Worm (Caenorhabditis elegans) whole organism, young adult: Measurements from ENCODE around the gene lron-1.

Experiments
- B0336.3 ChIP-seq: fragments of 200-800 bp; sonication (Bioruptor generic); IDR thresholded peaks from 2 replicates; pipeline ENCODE4 v1.3.6; 2022; ENCODE audit warnings: missing genetic modification characterization, missing compliant biosample characterization
- D2030.7 ChIP-seq: fragments of 200-800 bp; sonication (Bioruptor generic); IDR thresholded peaks from 2 replicates; pipeline ENCODE4 v1.3.6; 2022; ENCODE audit warnings: missing genetic modification reagents, missing genetic modification characterization, missing compliant biosample characterization
- F37B4.10 ChIP-seq: fragments of 200-800 bp; sonication (Bioruptor generic); IDR thresholded peaks from 2 replicates; pipeline ENCODE4 v1.3.6; 2022; ENCODE audit warnings: missing genetic modification characterization, missing compliant biosample characterization
- F52B5.7 ChIP-seq: sonication (generic microtip); optimal IDR thresholded peaks from 2 replicates; lab custom pipeline; 2016; ENCODE audit warnings: mild to moderate bottlenecking, missing genetic modification characterization, missing compliant biosample characterization
- F57A8.1 ChIP-seq: fragments of 200-800 bp; sonication (Bioruptor generic); optimal IDR thresholded peaks from 2 replicates; lab custom pipeline; 2018; ENCODE audit warnings: mild to moderate bottlenecking, missing genetic modification characterization, moderate library complexity, missing compliant biosample characterization
- T26A5.8 ChIP-seq: sonication (generic microtip); optimal IDR thresholded peaks from 2 replicates; lab custom pipeline; 2016; ENCODE audit warnings: missing genetic modification characterization, missing compliant biosample characterization
- Y53F4B.3 ChIP-seq: fragments of 200-800 bp; sonication (Bioruptor generic); IDR thresholded peaks from 2 replicates; pipeline ENCODE4 v1.3.6; 2022; ENCODE audit warnings: missing genetic modification reagents, missing genetic modification characterization, missing compliant biosample characterization
- Y67H2A.10 ChIP-seq: fragments of 200-800 bp; sonication (Bioruptor generic); conservative IDR thresholded peaks from 2 replicates; pipeline ENCODE4 v1.3.6; 2022; ENCODE audit warnings: missing genetic modification reagents, missing genetic modification characterization, missing compliant biosample characterization
- Y79H2A.3 ChIP-seq: fragments of 200-800 bp; sonication (Bioruptor generic); conservative IDR thresholded peaks from 2 replicates; pipeline ENCODE4 v1.3.6; 2022; ENCODE audit warnings: missing genetic modification reagents, missing genetic modification characterization, missing compliant biosample characterization
- atf-7 ChIP-seq: sonication (generic microtip); optimal IDR thresholded peaks from 2 replicates; lab custom pipeline; 2017; ENCODE audit warnings: mild to moderate bottlenecking, missing genetic modification characterization, missing compliant biosample characterization
- attf-6 ChIP-seq: fragments of 200-800 bp; sonication (Bioruptor generic); IDR thresholded peaks from 2 replicates; pipeline ENCODE4 v1.3.6; 2022; ENCODE audit warnings: missing genetic modification reagents, missing genetic modification characterization, missing compliant biosample characterization
- bed-1 ChIP-seq: fragments of 200-800 bp; sonication (Bioruptor generic); IDR thresholded peaks from 2 replicates; pipeline ENCODE4 v1.3.6; 2022; ENCODE audit warnings: missing genetic modification reagents, missing genetic modification characterization, missing compliant biosample characterization
- bed-2 ChIP-seq: fragments of 200-800 bp; sonication (Bioruptor generic); IDR thresholded peaks from 2 replicates; pipeline ENCODE4 v1.3.6; 2022; ENCODE audit warnings: missing genetic modification reagents, missing genetic modification characterization, missing compliant biosample characterization
- ceh-79 ChIP-seq: sonication (generic microtip); optimal IDR thresholded peaks from 2 replicates; lab custom pipeline; 2017; ENCODE audit warnings: mild to moderate bottlenecking, missing genetic modification characterization, missing compliant biosample characterization
- egl-18 ChIP-seq: fragments of 200-800 bp; sonication (Bioruptor generic); IDR thresholded peaks from 2 replicates; pipeline ENCODE4 v1.3.6; 2022; ENCODE audit warnings: missing genetic modification reagents, missing genetic modification characterization, missing compliant biosample characterization
- egrh-3 ChIP-seq: fragments of 200-800 bp; sonication (Bioruptor generic); IDR thresholded peaks from 2 replicates; pipeline ENCODE4 v1.3.6; 2022; ENCODE audit warnings: missing genetic modification reagents, missing genetic modification characterization, missing compliant biosample characterization
- ets-4 ChIP-seq: fragments of 200-800 bp; sonication (Bioruptor generic); optimal IDR thresholded peaks from 2 replicates; lab custom pipeline; 2018; ENCODE audit warnings: mild to moderate bottlenecking, missing genetic modification characterization, missing compliant biosample characterization
- hmg-1.2 ChIP-seq: fragments of 200-800 bp; sonication (Bioruptor generic); IDR thresholded peaks from 2 replicates; pipeline ENCODE4 v1.3.6; 2022; ENCODE audit warnings: missing genetic modification reagents, missing genetic modification characterization, missing compliant biosample characterization
- hrde-1 ChIP-seq: sonication (generic microtip); optimal IDR thresholded peaks from 2 replicates; lab custom pipeline; 2016; ENCODE audit warnings: missing genetic modification characterization, mild to moderate bottlenecking, missing compliant biosample characterization, moderate library complexity, missing genotype, missing genetic modification reagents, borderline replicate concordance
- lag-1 ChIP-seq: fragments of 200-800 bp; sonication (Bioruptor generic); IDR thresholded peaks from 2 replicates; pipeline ENCODE4 v1.3.6; 2022; ENCODE audit warnings: missing genetic modification reagents, missing genetic modification characterization, missing compliant biosample characterization
- lin-40 ChIP-seq: sonication (generic microtip); optimal IDR thresholded peaks from 2 replicates; lab custom pipeline; 2016; ENCODE audit warnings: missing genetic modification characterization, mild to moderate bottlenecking, missing compliant biosample characterization, missing genotype, missing genetic modification reagents
- nfya-2 ChIP-seq: fragments of 200-800 bp; sonication (Bioruptor generic); IDR thresholded peaks from 2 replicates; pipeline ENCODE4 v1.3.6; 2022; ENCODE audit warnings: missing genetic modification reagents, missing genetic modification characterization, missing compliant biosample characterization
- pbrm-1 ChIP-seq: fragments of 200-800 bp; sonication (Bioruptor generic); IDR thresholded peaks from 2 replicates; pipeline ENCODE4 v1.3.6; 2022; ENCODE audit warnings: missing genetic modification reagents, missing genetic modification characterization, missing compliant biosample characterization
- pha-4 ChIP-seq: fragments of 150-350 bp; sonication (generic microtip); optimal IDR thresholded peaks from 2 replicates; lab custom pipeline; 2014; ENCODE audit warnings: missing biosample characterization, missing genetic modification reagents, missing genetic modification characterization
- sea-2 ChIP-seq: fragments of 200-800 bp; sonication (Bioruptor generic); IDR thresholded peaks from 2 replicates; pipeline ENCODE4 v1.3.6; 2022; ENCODE audit warnings: missing genetic modification characterization, missing compliant biosample characterization
- sptf-2 ChIP-seq: fragments of 200-800 bp; sonication (Bioruptor generic); optimal IDR thresholded peaks from 2 replicates; lab custom pipeline; 2018; ENCODE audit warnings: mild to moderate bottlenecking, missing genetic modification characterization, missing compliant biosample characterization
- tlf-1 ChIP-seq: fragments of 200-800 bp; sonication (Bioruptor generic); optimal IDR thresholded peaks from 2 replicates; lab custom pipeline; 2018; ENCODE audit warnings: mild to moderate bottlenecking, missing genetic modification characterization, missing compliant biosample characterization
- unc-62 ChIP-seq: fragments of 150-350 bp; optimal IDR thresholded peaks from 2 replicates; lab custom pipeline; 2014; ENCODE audit warnings: missing biosample characterization, missing genetic modification reagents, missing genetic modification characterization
- zfh-2 ChIP-seq: fragments of 200-800 bp; sonication (Bioruptor generic); conservative IDR thresholded peaks from 2 replicates; pipeline ENCODE4 v1.3.6; 2022; ENCODE audit warnings: missing genetic modification reagents, missing genetic modification characterization, missing compliant biosample characterization
- ztf-25 ChIP-seq: fragments of 200-800 bp; sonication (Bioruptor generic); IDR thresholded peaks from 2 replicates; pipeline ENCODE4 v1.3.6; 2022; ENCODE audit warnings: missing genetic modification reagents, missing genetic modification characterization, missing compliant biosample characterization
- ztf-6 ChIP-seq: fragments of 200-800 bp; sonication (Bioruptor generic); IDR thresholded peaks from 2 replicates; pipeline ENCODE4 v1.3.6; 2022; ENCODE audit warnings: missing genetic modification reagents, missing genetic modification characterization, missing compliant biosample characterization

Gene lron-1

ce11 chrX:14568258-14568763 is 4.2 kb upstream of the lron-1 start:
- no peak for TF ChIP-seq Y79H2A.3
- TF ChIP-seq hmg-1.2 (GFP tag; lab: Robert Waterston, UW): no peak
- TF ChIP-seq T26A5.8 (tag; lab: Kevin White, UChicago): no peak

ce11 chrX:14571277-14571676 is 1.2 kb upstream of the lron-1 start:
- no peak for TF ChIP-seq Y67H2A.10 (GFP tag; lab: Robert Waterston, UW)
- TF ChIP-seq F57A8.1 (GFP tag; lab: Kevin White, UChicago): no peak
- no peak for TF ChIP-seq ceh-79 (tag; lab: Kevin White, UChicago)
- TF ChIP-seq egl-18 (GFP tag; lab: Robert Waterston, UW): no peak
- no peak for TF ChIP-seq nfya-2 (GFP tag; lab: Robert Waterston, UW)

- TF ChIP-seq unc-62 (peak; percentile 70), sptf-2 (no peak)
- TF ChIP-seq, all 124 proteins: peak for 1
Observed at ce11 chrX:14575920-14576319, 3.4 kb downstream of the lron-1 start.

ce11 chrX:14577579-14578127 is 5.1 kb downstream of the lron-1 start, which contains the start of gene let-4:
Gene let-4 (plus strand): TSS chrX:14577935.
- peak; percentile 55; the same call in 1 of the 2 replicates for TF ChIP-seq egrh-3 (GFP tag; lab: Robert Waterston, UW)
- peak; percentile 80 for TF ChIP-seq zfh-2 (GFP tag; lab: Robert Waterston, UW)
- no peak for TF ChIP-seq bed-2 (GFP tag; lab: Robert Waterston, UW)

- TF ChIP-seq pha-4 (no peak), F52B5.7 (tag; lab: Kevin White, UChicago) (no peak), F37B4.10 (GFP tag; lab: Robert Waterston, UW) (no peak), atf-7 (tag; lab: Kevin White, UChicago) (no peak), pbrm-1 (GFP tag; lab: Robert Waterston, UW) (no peak), tlf-1 (GFP tag; lab: Kevin White, UChicago) (no peak), lin-40 (tag; lab: Kevin White, UChicago) (no peak), B0336.3 (GFP tag; lab: Robert Waterston, UW) (no peak), attf-6 (GFP tag; lab: Robert Waterston, UW) (no peak), ets-4 (GFP tag; lab: Kevin White, UChicago) (no peak), ztf-25 (GFP tag; lab: Robert Waterston, UW) (no peak), sea-2 (GFP tag; lab: Robert Waterston, UW) (no peak), Y53F4B.3 (GFP tag; lab: Robert Waterston, UW) (no peak)
Observed at ce11 chrX:14580853-14581252, 8.3 kb downstream of the lron-1 start.

ce11 chrX:14581429-14581828 is 8.9 kb downstream of the lron-1 start, which contains the start of gene sym-1:
Gene sym-1 (plus strand): TSS chrX:14581622.
- TF ChIP-seq pbrm-1 (GFP tag; lab: Robert Waterston, UW) (no peak), D2030.7 (GFP tag; lab: Robert Waterston, UW) (no peak), hrde-1 (tag; lab: Kevin White, UChicago) (no peak), bed-1 (GFP tag; lab: Robert Waterston, UW) (no peak), zfh-2 (GFP tag; lab: Robert Waterston, UW) (peak; percentile 36; the same call in 1 of the 2 replicates), lag-1 (GFP tag; lab: Robert Waterston, UW) (no peak), pha-4 (no peak), ztf-6 (GFP tag; lab: Robert Waterston, UW) (no peak)
